Fruit fly (Drosophila melanogaster): Measurements from ENCODE around the gene Sarm.

DNA sequence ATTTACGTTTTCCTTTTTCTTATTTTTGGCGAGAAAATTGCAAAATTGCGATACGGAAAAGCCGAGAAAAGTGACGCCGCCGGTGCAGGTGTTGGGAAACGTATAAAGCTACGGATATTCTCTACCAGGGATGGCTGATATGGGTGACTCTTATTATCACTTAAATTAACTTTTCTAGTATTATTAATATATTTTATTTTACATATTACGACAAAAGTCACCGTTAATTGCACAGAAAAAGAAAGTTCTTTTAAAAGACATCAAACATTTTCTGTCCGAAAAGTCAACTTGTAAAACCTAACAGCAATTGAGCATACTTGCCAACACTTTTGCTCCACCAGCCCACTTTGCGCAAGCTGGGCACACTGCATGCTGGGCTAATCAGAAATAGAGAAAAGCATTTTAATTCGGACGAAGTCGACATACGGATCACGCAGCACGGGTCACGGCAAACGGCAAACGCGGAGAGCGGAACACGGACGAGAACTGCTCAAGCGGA is 64.1 kb downstream of the Sarm start, which contains the start of the genes Cds and Uba2:
- TF ChIP-seq psq (optimal IDR thresholded peaks at IDR 0.05) = no peak
- no peak for TF ChIP-seq usp (GFP tag; optimal IDR thresholded peaks at IDR 0.05)
- TF ChIP-seq EcR (GFP tag; optimal IDR thresholded peaks at IDR 0.05) = no peak

Measured in whole organism.